Fruit fly (Drosophila melanogaster) whole organism, adult: ENCODE measurements around the gene VhaSFD.

Experiments
- CG11617 ChIP-seq: fragments of 200-800 bp; sonication (Bioruptor generic); optimal IDR thresholded peaks from 2 replicates; lab custom pipeline; 2017; ENCODE audit warnings: mild to moderate bottlenecking, missing biosample characterization, missing genetic modification reagents, missing genetic modification characterization
- CG12768 ChIP-seq: fragments of 200-800 bp; sonication (Bioruptor generic); optimal IDR thresholded peaks from 2 replicates; lab custom pipeline; 2017; ENCODE audit warnings: missing biosample characterization, missing genetic modification characterization, mild to moderate bottlenecking, moderate library complexity, missing genetic modification reagents
- CG14711 ChIP-seq: fragments of 200-800 bp; sonication (Bioruptor generic); optimal IDR thresholded peaks from 2 replicates; lab custom pipeline; 2018; ENCODE audit warnings: missing biosample characterization, mild to moderate bottlenecking, missing genetic modification characterization, moderate library complexity
- CG1620 ChIP-seq: fragments of 200-800 bp; sonication (Bioruptor generic); optimal IDR thresholded peaks from 2 replicates; lab custom pipeline; 2016; ENCODE audit warnings: missing biosample characterization, missing genetic modification characterization
- CG33017 ChIP-seq: fragments of 200-800 bp; sonication (Bioruptor generic); optimal IDR thresholded peaks from 2 replicates; lab custom pipeline; 2018; ENCODE audit warnings: missing biosample characterization, mild to moderate bottlenecking, missing genetic modification characterization, moderate library complexity
- CG5204 ChIP-seq: fragments of 200-800 bp; sonication (Bioruptor generic); optimal IDR thresholded peaks from 2 replicates; lab custom pipeline; 2016; ENCODE audit warnings: missing biosample characterization, missing genetic modification characterization
- CG7045 ChIP-seq: fragments of 200-800 bp; sonication (Bioruptor generic); optimal IDR thresholded peaks from 2 replicates; lab custom pipeline; 2017; ENCODE audit warnings: missing biosample characterization, mild to moderate bottlenecking, missing genetic modification characterization
- CG7101 ChIP-seq: fragments of 200-800 bp; sonication (Bioruptor generic); optimal IDR thresholded peaks from 2 replicates; lab custom pipeline; 2018; ENCODE audit warnings: missing biosample characterization, mild to moderate bottlenecking, missing genetic modification characterization, moderate library complexity
- Clk ChIP-seq: fragments of 200-800 bp; sonication (Bioruptor generic); optimal IDR thresholded peaks from 2 replicates; lab custom pipeline; 2017; ENCODE audit warnings: missing biosample characterization, missing genetic modification characterization
- Crg-1 ChIP-seq: fragments of 200-800 bp; sonication (Bioruptor generic); optimal IDR thresholded peaks from 2 replicates; lab custom pipeline; 2016; ENCODE audit warnings: missing biosample characterization, missing genetic modification characterization
- Hr96 ChIP-seq: fragments of 200-800 bp; sonication (Bioruptor generic); optimal IDR thresholded peaks from 2 replicates; lab custom pipeline; 2016; ENCODE audit warnings: missing biosample characterization, missing genetic modification characterization
- Mnt ChIP-seq: fragments of 200-800 bp; sonication (Bioruptor generic); optimal IDR thresholded peaks from 2 replicates; lab custom pipeline; 2016; ENCODE audit warnings: missing biosample characterization, mild to moderate bottlenecking, missing genetic modification characterization
- bab1 ChIP-seq: fragments of 200-800 bp; sonication (Bioruptor generic); optimal IDR thresholded peaks from 3 replicates; lab custom pipeline; 2019; ENCODE audit warnings: missing biosample characterization, mild to moderate bottlenecking, missing genetic modification characterization, moderate library complexity
- cic ChIP-seq: fragments of 200-800 bp; sonication (Bioruptor generic); optimal IDR thresholded peaks from 2 replicates; lab custom pipeline; 2017; ENCODE audit warnings: missing biosample characterization, mild to moderate bottlenecking, missing genetic modification characterization, moderate library complexity
- cnc ChIP-seq, 2 experiments: fragments of >200 bp; optimal IDR thresholded peaks; 2 replicates each; lab custom pipeline; 2017
- kay ChIP-seq: fragments of 200-800 bp; sonication (Bioruptor generic); peaks from one replicate; lab custom pipeline; 2016; ENCODE audit warnings: missing biosample characterization, missing genetic modification characterization, borderline replicate concordance
- ovo ChIP-seq: fragments of 200-800 bp; sonication (Bioruptor generic); optimal IDR thresholded peaks from 2 replicates; lab custom pipeline; 2016; ENCODE audit warnings: missing biosample characterization, missing genetic modification characterization
- pad ChIP-seq: fragments of 200-800 bp; sonication (Bioruptor generic); optimal IDR thresholded peaks from 3 replicates; lab custom pipeline; 2017; ENCODE audit warnings: missing biosample characterization, missing genetic modification characterization, mild to moderate bottlenecking, moderate library complexity, missing genetic modification reagents
- tj ChIP-seq: fragments of 200-800 bp; sonication (Bioruptor generic); optimal IDR thresholded peaks from 3 replicates; lab custom pipeline; 2017; ENCODE audit warnings: missing biosample characterization, mild to moderate bottlenecking, missing genetic modification characterization, moderate library complexity
- toe ChIP-seq: fragments of 200-800 bp; sonication (Bioruptor generic); optimal IDR thresholded peaks from 2 replicates; lab custom pipeline; 2016; ENCODE audit warnings: missing biosample characterization, missing genetic modification characterization

Gene VhaSFD

DNA sequence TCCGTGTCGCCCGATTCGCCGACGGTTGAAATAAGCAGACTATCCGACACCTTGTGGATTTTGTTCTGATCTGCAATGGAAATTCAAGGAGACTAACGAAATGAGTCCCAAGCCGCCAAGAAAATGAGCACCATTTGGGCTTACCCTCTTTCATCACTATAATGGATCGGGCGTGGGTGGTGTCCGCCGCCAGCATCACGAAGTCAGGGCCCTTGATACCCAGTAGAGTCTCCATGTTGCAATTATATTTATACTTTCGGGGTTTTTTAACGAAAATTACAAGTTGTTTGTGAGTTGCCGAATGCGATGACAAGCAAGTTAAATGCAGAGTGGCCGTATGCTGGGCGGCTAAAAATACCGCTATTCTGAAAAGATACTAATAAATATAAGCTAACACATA, 4.2 kb upstream of the VhaSFD start, which contains the start of gene Prosbeta4:
Prosbeta4 (minus strand) TSS at position 335 of the 400 bp plus-strand sequence.
- peak; percentile 66 to 93 for TF ChIP-seq cnc (optimal IDR thresholded peaks at IDR 0.05; lab: Kevin White, UChicago)
- no peak for TF ChIP-seq CG7045

DNA sequence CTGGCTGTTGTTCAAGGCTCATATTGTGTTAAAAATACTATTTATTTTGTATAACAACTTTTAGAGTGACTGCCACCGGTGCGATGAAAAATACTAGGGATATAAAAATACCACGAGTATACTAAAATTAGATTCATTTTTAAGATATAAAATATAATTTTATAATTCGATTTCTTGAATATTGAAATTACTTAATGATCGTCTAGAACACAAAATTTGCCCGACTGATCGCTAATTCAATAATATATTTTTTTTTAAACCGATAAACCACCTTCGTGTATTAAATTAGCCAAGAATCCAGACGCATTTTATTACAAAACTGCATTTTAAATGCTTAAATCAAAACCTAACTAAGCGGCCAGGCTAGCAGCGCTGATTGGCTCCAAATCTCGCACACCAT, 3.3 kb upstream of the VhaSFD start, which contains the start of gene CG17996:
CG17996 (minus strand) TSS at position 101 of the 400 bp plus-strand sequence.
- no peak for TF ChIP-seq Mnt (GFP tag; lab: Kevin White, UChicago)
- TF ChIP-seq ovo (GFP tag; lab: Kevin White, UChicago), result no peak
- TF ChIP-seq toe (GFP tag; lab: Kevin White, UChicago), result no peak
- TF ChIP-seq Clk (GFP tag; lab: Kevin White, UChicago), result no peak
- no peak for TF ChIP-seq CG14711 (tag; lab: Kevin White, UChicago)
- no peak for TF ChIP-seq tj
- TF ChIP-seq CG33017 (tag; lab: Kevin White, UChicago), result no peak
- no peak for TF ChIP-seq CG7101 (tag; lab: Kevin White, UChicago)
- TF ChIP-seq cnc (optimal IDR thresholded peaks at IDR 0.05; lab: Kevin White, UChicago), result no peak
- TF ChIP-seq pad (GFP tag; lab: Kevin White, UChicago), result no peak
- TF ChIP-seq CG12768 (GFP tag; lab: Kevin White, UChicago), result no peak
- no peak for TF ChIP-seq cic (GFP tag; lab: Kevin White, UChicago)
- no peak for TF ChIP-seq CG1620
- no peak for TF ChIP-seq CG5204 (GFP tag; lab: Kevin White, UChicago)
- TF ChIP-seq CG11617 (GFP tag; lab: Kevin White, UChicago), result no peak
- TF ChIP-seq CG7045, result no peak
- TF ChIP-seq kay, result no peak
- no peak for TF ChIP-seq Hr96 (GFP tag; lab: Kevin White, UChicago)

dm6 chr2L:16729556-16729955, 1.9 kb upstream of the VhaSFD start, which contains the start of gene Tsen2:
Tsen2 (plus strand) TSS chr2L:16729777.
- no peak for TF ChIP-seq CG12768 (GFP tag; lab: Kevin White, UChicago)
- TF ChIP-seq Mnt (GFP tag; lab: Kevin White, UChicago), result peak; percentile 2

- TF ChIP-seq cic (GFP tag; lab: Kevin White, UChicago) (no peak), kay (peak; percentile 79)
Measured at dm6 chr2L:16722596-16722995, 5.0 kb downstream of the VhaSFD start.

dm6 chr2L:16720707-16721700, 6.6 kb downstream of the VhaSFD start:
- TF ChIP-seq toe (GFP tag; lab: Kevin White, UChicago) (peak; percentile 95), Crg-1 (GFP tag; lab: Kevin White, UChicago) (peak; percentile 84), Clk (GFP tag; lab: Kevin White, UChicago) (peak; percentile 86), kay (peak; percentile 99), CG33017 (tag; lab: Kevin White, UChicago) (peak; percentile 94), pad (GFP tag; lab: Kevin White, UChicago) (peak; percentile 85), Mnt (GFP tag; lab: Kevin White, UChicago) (peak; percentile 86), CG11617 (GFP tag; lab: Kevin White, UChicago) (peak; percentile 96), CG1620 (peak; percentile 94), ovo (GFP tag; lab: Kevin White, UChicago) (peak; percentile 91), CG14711 (tag; lab: Kevin White, UChicago) (peak; percentile 95), Hr96 (GFP tag; lab: Kevin White, UChicago) (peak; percentile 88), CG5204 (GFP tag; lab: Kevin White, UChicago) (peak; percentile 97), cnc (optimal IDR thresholded peaks at IDR 0.05; lab: Kevin White, UChicago) (no peak), CG7101 (tag; lab: Kevin White, UChicago) (peak; percentile 93), CG12768 (GFP tag; lab: Kevin White, UChicago) (peak; percentile 93), tj (peak; percentile 81), bab1 (GFP tag; lab: Kevin White, UChicago) (peak; percentile 98), cic (GFP tag; lab: Kevin White, UChicago) (peak; percentile 75), CG7045 (peak; percentile 97)

dm6 chr2L:16719643-16720515, 7.7 kb downstream of the VhaSFD start, which contains the start of gene Cyt-c-p:
Cyt-c-p (plus strand) TSS chr2L:16719932.
- TF ChIP-seq tj (peak; percentile 52), CG5204 (GFP tag; lab: Kevin White, UChicago) (no peak), CG33017 (tag; lab: Kevin White, UChicago) (peak; percentile 27), Hr96 (GFP tag; lab: Kevin White, UChicago) (peak; percentile 25), kay (peak; percentile 69), cnc (optimal IDR thresholded peaks at IDR 0.05; lab: Kevin White, UChicago) (no peak), CG11617 (GFP tag; lab: Kevin White, UChicago) (peak; percentile 58), CG1620 (peak; percentile 47), CG7101 (tag; lab: Kevin White, UChicago) (peak; percentile 54), Crg-1 (GFP tag; lab: Kevin White, UChicago) (peak; percentile 6), CG7045 (no peak), pad (GFP tag; lab: Kevin White, UChicago) (peak; percentile 86), Clk (GFP tag; lab: Kevin White, UChicago) (no peak), cic (GFP tag; lab: Kevin White, UChicago) (peak; percentile 73), toe (GFP tag; lab: Kevin White, UChicago) (no peak), CG14711 (tag; lab: Kevin White, UChicago) (peak; percentile 0), bab1 (GFP tag; lab: Kevin White, UChicago) (peak; percentile 69), CG12768 (GFP tag; lab: Kevin White, UChicago) (no peak), ovo (GFP tag; lab: Kevin White, UChicago) (peak; percentile 18), Mnt (GFP tag; lab: Kevin White, UChicago) (peak; percentile 43)
